Worm (Caenorhabditis elegans): ENCODE results near the gene Y37E11B.7.
A peak's percentile ranks its signal among the peaks of the same experiment; 100 is the strongest.

- TF ChIP-seq nhr-237 (tag; optimal IDR thresholded peaks at IDR 0.05) (peak; percentile 51), snpc-4 (tag; optimal IDR thresholded peaks at IDR 0.05) (no peak), lsy-2 (tag; optimal IDR thresholded peaks at IDR 0.05) (no peak), nhr-12 (tag; optimal IDR thresholded peaks at IDR 0.05) (no peak), ham-2 (GFP tag; optimal IDR thresholded peaks at IDR 0.05) (no peak), zip-8 (tag; optimal IDR thresholded peaks at IDR 0.05) (no peak), cnd-1 (tag; optimal IDR thresholded peaks at IDR 0.05) (no peak), unc-39 (tag; optimal IDR thresholded peaks at IDR 0.05) (no peak), elt-1 (tag; optimal IDR thresholded peaks at IDR 0.05; ENCODE audit: borderline replicate concordance, insufficient read depth) (no peak), nhr-28 (tag; optimal IDR thresholded peaks at IDR 0.05) (no peak)
Measured at ce11 chrIV:3636528-3637129, 36.7 kb upstream of the Y37E11B.7 start, which contains the start of gene madf-9.
